Worm (Caenorhabditis elegans) whole organism, L1 larva: Measurements from ENCODE around the gene twk-16.

Experiments
- C16A3.4 ChIP-seq: fragments of 150-350 bp; optimal IDR thresholded peaks from 2 replicates; lab custom pipeline; 2014; ENCODE audit warnings: missing biosample characterization, missing genetic modification characterization
- C34B4.2 ChIP-seq: sonication (generic microtip); optimal IDR thresholded peaks from 2 replicates; lab custom pipeline; 2017; ENCODE audit warnings: mild to moderate bottlenecking, missing genetic modification characterization, missing compliant biosample characterization
- Y116A8C.19 ChIP-seq: sonication (generic microtip); optimal IDR thresholded peaks from 2 replicates; lab custom pipeline; 2016; ENCODE audit warnings: missing compliant biosample characterization, missing genetic modification characterization, borderline replicate concordance
- aha-1 ChIP-seq: fragments of 150-350 bp; optimal IDR thresholded peaks from 2 replicates; lab custom pipeline; 2014; ENCODE audit warnings: missing biosample characterization, missing genetic modification characterization
- alr-1 ChIP-seq: fragments of 200-800 bp; sonication (Bioruptor generic); optimal IDR thresholded peaks from 2 replicates; lab custom pipeline; 2018; ENCODE audit warnings: borderline replicate concordance, mild to moderate bottlenecking, missing genetic modification characterization, missing compliant biosample characterization
- aly-2 ChIP-seq: fragments of 150-350 bp; optimal IDR thresholded peaks from 2 replicates; lab custom pipeline; 2014; ENCODE audit warnings: missing biosample characterization, missing genetic modification characterization
- ama-1 ChIP-seq: fragments of 150-350 bp; optimal IDR thresholded peaks from 2 replicates; lab custom pipeline; 2014
- blmp-1 ChIP-seq: fragments of 150-350 bp; optimal IDR thresholded peaks from 2 replicates; lab custom pipeline; 2014; ENCODE audit warnings: missing biosample characterization, missing genetic modification characterization
- ceh-90 ChIP-seq: sonication (generic microtip); optimal IDR thresholded peaks from 2 replicates; lab custom pipeline; 2016; ENCODE audit warnings: missing genetic modification characterization, missing compliant biosample characterization
- dpl-1 ChIP-seq, 3 experiments: fragments of 150-350 bp in 2 of 3; sonication (generic microtip) in 1 of 3; optimal IDR thresholded peaks; 2 replicates each; lab custom pipeline; 2014 to 2017; ENCODE audit warnings: missing biosample characterization in 3 of 3, missing genetic modification characterization in 3 of 3, missing genetic modification reagents in 3 of 3
- dsc-1 ChIP-seq: sonication (generic microtip); optimal IDR thresholded peaks from 2 replicates; lab custom pipeline; 2016; ENCODE audit warnings: mild to moderate bottlenecking, missing genetic modification characterization, missing compliant biosample characterization
- efl-1 ChIP-seq, 4 experiments: fragments of 150-350 bp; optimal IDR thresholded peaks in 3 of 4; peaks in 1 of 4; 1 replicate in 1 of 4; 2 replicates in 3 of 4; lab custom pipeline; 2014; ENCODE audit warnings: missing biosample characterization in 2 of 4, missing genetic modification characterization in 2 of 4, missing genetic modification reagents in 2 of 4
- efl-3 ChIP-seq: fragments of 200-800 bp; sonication (Bioruptor generic); optimal IDR thresholded peaks from 2 replicates; lab custom pipeline; 2018; ENCODE audit warnings: mild to moderate bottlenecking, missing genetic modification characterization, missing compliant biosample characterization
- elt-2 ChIP-seq: sonication (generic microtip); optimal IDR thresholded peaks from 2 replicates; lab custom pipeline; 2016; ENCODE audit warnings: missing genetic modification characterization, mild to moderate bottlenecking, inconsistent platforms, missing compliant biosample characterization, missing genetic modification reagents
- elt-3 ChIP-seq, 6 experiments: fragments of 150-350 bp in 1 of 6; sonication (generic microtip); optimal IDR thresholded peaks; 2 replicates each; lab custom pipeline; 2017 to 2018; ENCODE audit warnings: missing biosample characterization in 6 of 6, missing genetic modification characterization in 6 of 6, inconsistent platforms in 1 of 6
- fkh-4 ChIP-seq: sonication (generic microtip); optimal IDR thresholded peaks from 2 replicates; lab custom pipeline; 2016; ENCODE audit warnings: missing compliant biosample characterization, missing genetic modification characterization, borderline replicate concordance
- fos-1 ChIP-seq: fragments of 150-350 bp; optimal IDR thresholded peaks from 2 replicates; lab custom pipeline; 2014; ENCODE audit warnings: missing biosample characterization, missing genetic modification characterization
- grh-1 ChIP-seq: fragments of 200-800 bp; sonication (Bioruptor generic); IDR thresholded peaks from 2 replicates; pipeline ENCODE4 v1.3.6; 2022; ENCODE audit warnings: missing genetic modification reagents, missing genetic modification characterization, missing compliant biosample characterization
- irx-1 ChIP-seq: sonication (generic microtip); optimal IDR thresholded peaks from 2 replicates; lab custom pipeline; 2016; ENCODE audit warnings: missing genetic modification characterization, missing compliant biosample characterization
- isw-1 ChIP-seq: fragments of 200-800 bp; sonication (Bioruptor generic); IDR thresholded peaks from 2 replicates; pipeline ENCODE4 v1.3.6; 2022; ENCODE audit warnings: missing genetic modification characterization, missing compliant biosample characterization
- lin-13 ChIP-seq: fragments of 150-350 bp; optimal IDR thresholded peaks from 2 replicates; lab custom pipeline; 2014; ENCODE audit warnings: missing biosample characterization, missing genetic modification reagents, missing genetic modification characterization
- lin-14 ChIP-seq: fragments of 200-800 bp; sonication (Bioruptor generic); optimal IDR thresholded peaks from 2 replicates; lab custom pipeline; 2018; ENCODE audit warnings: mild to moderate bottlenecking, missing genetic modification characterization, moderate library complexity, missing compliant biosample characterization
- lin-15B ChIP-seq: fragments of 150-350 bp; sonication (generic microtip); optimal IDR thresholded peaks from 3 replicates; lab custom pipeline; 2014; ENCODE audit warnings: missing biosample characterization, missing genetic modification characterization
- lin-35 ChIP-seq, 2 experiments: fragments of 150-350 bp; optimal IDR thresholded peaks; 2 replicates each; lab custom pipeline; 2014; ENCODE audit warnings: missing biosample characterization in 2 of 2, missing genetic modification characterization in 2 of 2, missing genetic modification reagents in 2 of 2
- lin-39 ChIP-seq: fragments of 150-350 bp; optimal IDR thresholded peaks from 2 replicates; lab custom pipeline; 2014; ENCODE audit warnings: missing biosample characterization, missing genetic modification reagents, missing genetic modification characterization
- lir-3 ChIP-seq: sonication (generic microtip); optimal IDR thresholded peaks from 2 replicates; lab custom pipeline; 2016; ENCODE audit warnings: mild to moderate bottlenecking, missing genetic modification characterization, moderate library complexity, missing compliant biosample characterization; ENCODE audit not compliant: poor library complexity
- lsy-2 ChIP-seq, 2 experiments: fragments of 150-350 bp; optimal IDR thresholded peaks; 2 replicates each; lab custom pipeline; 2014; ENCODE audit warnings: missing biosample characterization in 2 of 2, missing genetic modification characterization in 2 of 2
- mab-9 ChIP-seq: fragments of 200-800 bp; sonication (Bioruptor generic); IDR thresholded peaks from 2 replicates; pipeline ENCODE4 v1.3.6; 2022; ENCODE audit warnings: missing genetic modification reagents, missing genetic modification characterization, missing compliant biosample characterization
- mep-1 ChIP-seq: fragments of 150-350 bp; optimal IDR thresholded peaks from 2 replicates; lab custom pipeline; 2014; ENCODE audit warnings: missing biosample characterization, missing genetic modification characterization
- nhr-11 ChIP-seq: fragments of 150-350 bp; optimal IDR thresholded peaks from 2 replicates; lab custom pipeline; 2014; ENCODE audit warnings: missing biosample characterization, missing genetic modification characterization
- nhr-19 ChIP-seq: fragments of 200-800 bp; sonication (Bioruptor generic); conservative IDR thresholded peaks from 2 replicates; pipeline ENCODE4 v1.3.6; 2022; ENCODE audit warnings: missing genetic modification characterization, missing compliant biosample characterization
- nhr-20 ChIP-seq: sonication (generic microtip); optimal IDR thresholded peaks from 2 replicates; lab custom pipeline; 2016; ENCODE audit warnings: mild to moderate bottlenecking, missing genetic modification characterization, missing compliant biosample characterization
- nhr-28 ChIP-seq: fragments of 150-350 bp; optimal IDR thresholded peaks from 2 replicates; lab custom pipeline; 2014; ENCODE audit warnings: missing biosample characterization, missing genetic modification characterization
- nhr-47 ChIP-seq: sonication (generic microtip); optimal IDR thresholded peaks from 2 replicates; lab custom pipeline; 2016; ENCODE audit warnings: mild to moderate bottlenecking, missing genetic modification characterization, moderate library complexity, missing compliant biosample characterization
- nhr-71 ChIP-seq: sonication (generic microtip); optimal IDR thresholded peaks from 2 replicates; lab custom pipeline; 2016; ENCODE audit warnings: mild to moderate bottlenecking, missing genetic modification characterization, moderate library complexity, missing compliant biosample characterization
- nhr-77 ChIP-seq: fragments of 150-350 bp; optimal IDR thresholded peaks from 2 replicates; lab custom pipeline; 2014; ENCODE audit warnings: missing biosample characterization, missing genetic modification characterization
- nhr-90 ChIP-seq: sonication (generic microtip); optimal IDR thresholded peaks from 2 replicates; lab custom pipeline; 2016; ENCODE audit warnings: mild to moderate bottlenecking, missing genetic modification characterization, missing compliant biosample characterization; ENCODE audit not compliant: poor library complexity
- pax-3 ChIP-seq: fragments of 200-800 bp; sonication (Bioruptor generic); optimal IDR thresholded peaks from 2 replicates; lab custom pipeline; 2018; ENCODE audit warnings: mild to moderate bottlenecking, missing genetic modification characterization, moderate library complexity, missing compliant biosample characterization
- pqm-1 ChIP-seq: sonication (generic microtip); optimal IDR thresholded peaks from 3 replicates; lab custom pipeline; 2017; ENCODE audit warnings: missing biosample characterization, missing genetic modification characterization
- rnt-1 ChIP-seq: sonication (generic microtip); optimal IDR thresholded peaks from 2 replicates; lab custom pipeline; 2016; ENCODE audit warnings: mild to moderate bottlenecking, missing genetic modification characterization, moderate library complexity, missing compliant biosample characterization
- skn-1 ChIP-seq: fragments of 150-350 bp; optimal IDR thresholded peaks from 2 replicates; lab custom pipeline; 2014; ENCODE audit warnings: missing biosample characterization, missing genetic modification characterization
- snu-23 ChIP-seq: sonication (generic microtip); optimal IDR thresholded peaks from 2 replicates; lab custom pipeline; 2016; ENCODE audit warnings: missing genetic modification characterization, missing compliant biosample characterization
- swsn-7 ChIP-seq: sonication (generic microtip); optimal IDR thresholded peaks from 2 replicates; lab custom pipeline; 2016; ENCODE audit warnings: missing genetic modification characterization, missing compliant biosample characterization
- tbx-2 ChIP-seq: sonication (generic microtip); optimal IDR thresholded peaks from 2 replicates; lab custom pipeline; 2016; ENCODE audit warnings: missing genetic modification characterization, missing compliant biosample characterization
- tlp-1 ChIP-seq: fragments of 150-350 bp; optimal IDR thresholded peaks from 2 replicates; lab custom pipeline; 2014; ENCODE audit warnings: missing biosample characterization, missing genetic modification characterization
- unc-62 ChIP-seq: fragments of 150-350 bp; optimal IDR thresholded peaks from 2 replicates; lab custom pipeline; 2014; ENCODE audit warnings: missing biosample characterization, missing genetic modification reagents, missing genetic modification characterization
- vab-15 ChIP-seq: sonication (generic microtip); optimal IDR thresholded peaks from 2 replicates; lab custom pipeline; 2017; ENCODE audit warnings: missing genotype, mild to moderate bottlenecking, missing genetic modification characterization, missing compliant biosample characterization
- zag-1 ChIP-seq: fragments of 150-350 bp; optimal IDR thresholded peaks from 2 replicates; lab custom pipeline; 2014; ENCODE audit warnings: missing biosample characterization, missing genetic modification characterization
- ztf-11 ChIP-seq, 2 experiments: sonication (generic microtip); optimal IDR thresholded peaks; 2 replicates each; lab custom pipeline; 2016 to 2017; ENCODE audit warnings: missing genetic modification characterization in 2 of 2, missing biosample characterization in 1 of 2, missing compliant biosample characterization in 1 of 2
- ztf-4 ChIP-seq: fragments of 150-350 bp; optimal IDR thresholded peaks from 2 replicates; lab custom pipeline; 2014; ENCODE audit warnings: missing biosample characterization, missing genetic modification characterization

Gene twk-16

ce11 chrX:3111066-3111465 lies 30.1 kb downstream of the twk-16 start (continued):
- TF ChIP-seq skn-1 (tag; lab: Kevin White, UChicago): no peak
- TF ChIP-seq alr-1 (tag; lab: Kevin White, UChicago): no peak
- peak in 1 of 2 experiments; percentile 42 for TF ChIP-seq lin-35 (GFP tag; optimal IDR thresholded peaks at IDR 0.05; lab: Kevin White, UChicago)
- peak; percentile 35; the same call in 1 of the 2 replicates for TF ChIP-seq mab-9 (GFP tag; lab: Robert Waterston, UW)
- peak; percentile 13; the same call in 1 of the 2 replicates for TF ChIP-seq isw-1
- TF ChIP-seq C16A3.4 (tag; lab: Kevin White, UChicago): no peak
- no peak for TF ChIP-seq mep-1
- no peak for TF ChIP-seq C34B4.2
- TF ChIP-seq snu-23: peak; percentile 40
- no peak for TF ChIP-seq aha-1
- no peak for TF ChIP-seq ztf-11 (tag; optimal IDR thresholded peaks at IDR 0.05; lab: Kevin White, UChicago)
- no peak for TF ChIP-seq ceh-90 (tag; lab: Kevin White, UChicago)
- TF ChIP-seq Y116A8C.19 (tag; lab: Kevin White, UChicago): no peak
- TF ChIP-seq swsn-7 (tag; lab: Kevin White, UChicago): no peak
- peak; percentile 11 for TF ChIP-seq nhr-20 (tag; lab: Kevin White, UChicago)
- TF ChIP-seq blmp-1 (tag; lab: Kevin White, UChicago): no peak
- no peak for TF ChIP-seq lir-3 (tag; lab: Kevin White, UChicago)
- TF ChIP-seq lin-39 (tag; lab: Kevin White, UChicago): no peak
- TF ChIP-seq grh-1 (GFP tag; lab: Robert Waterston, UW): no peak
- TF ChIP-seq dpl-1 (GFP tag; optimal IDR thresholded peaks at IDR 0.05; lab: Kevin White, UChicago): peak in 1 of 3 experiments; percentile 14
- TF ChIP-seq pqm-1 (tag; lab: Kevin White, UChicago): no peak
- no peak for TF ChIP-seq unc-62 (GFP tag; lab: Kevin White, UChicago)
- no peak for TF ChIP-seq nhr-11 (tag; lab: Kevin White, UChicago)
- no peak for TF ChIP-seq fkh-4
- TF ChIP-seq zag-1 (tag; lab: Kevin White, UChicago): no peak
- TF ChIP-seq irx-1 (tag; lab: Kevin White, UChicago): peak; percentile 45
- peak; percentile 48 for TF ChIP-seq nhr-47 (tag; lab: Kevin White, UChicago)
- no peak for TF ChIP-seq efl-3 (GFP tag; lab: Kevin White, UChicago)
- no peak for TF ChIP-seq tlp-1 (tag; lab: Kevin White, UChicago)
- no peak for TF ChIP-seq lin-15B (tag; lab: Kevin White, UChicago)
- TF ChIP-seq tbx-2 (tag; lab: Kevin White, UChicago): peak; percentile 66
- peak; percentile 18 for TF ChIP-seq dsc-1 (tag; lab: Kevin White, UChicago)
- TF ChIP-seq vab-15 (tag; lab: Kevin White, UChicago): no peak
- TF ChIP-seq pax-3 (tag; lab: Kevin White, UChicago): no peak

- TF ChIP-seq elt-3 (tag; optimal IDR thresholded peaks at IDR 0.05; lab: Kevin White, UChicago) (peak in 1 of 6 experiments; percentile 29), rnt-1 (tag; lab: Kevin White, UChicago) (peak; percentile 50), nhr-90 (tag; lab: Kevin White, UChicago) (peak; percentile 73), tbx-2 (tag; lab: Kevin White, UChicago) (peak; percentile 32), nhr-19 (GFP tag; lab: Robert Waterston, UW) (peak; percentile 45), C16A3.4 (tag; lab: Kevin White, UChicago) (peak; percentile 24), swsn-7 (tag; lab: Kevin White, UChicago) (peak; percentile 1), nhr-71 (tag; lab: Kevin White, UChicago) (peak; percentile 62), elt-2 (tag; lab: Kevin White, UChicago) (peak; percentile 38), nhr-47 (tag; lab: Kevin White, UChicago) (peak; percentile 68), Y116A8C.19 (tag; lab: Kevin White, UChicago) (no peak), efl-1 (optimal IDR thresholded peaks at IDR 0.05; lab: Kevin White, UChicago) (peak in 1 of 2 experiments; percentile 51), efl-1 (GFP tag; optimal IDR thresholded peaks at IDR 0.05 in 1 of 2; lab: Kevin White, UChicago) (no peak), snu-23 (peak; percentile 64), nhr-28 (tag; lab: Kevin White, UChicago) (no peak), pqm-1 (tag; lab: Kevin White, UChicago) (no peak), ztf-11 (tag; optimal IDR thresholded peaks at IDR 0.05; lab: Kevin White, UChicago) (no peak), lin-13 (GFP tag; lab: Kevin White, UChicago) (peak; percentile 52), lir-3 (tag; lab: Kevin White, UChicago) (peak; percentile 2), ztf-4 (peak; percentile 78), nhr-77 (tag; lab: Kevin White, UChicago) (no peak), unc-62 (GFP tag; lab: Kevin White, UChicago) (no peak), fos-1 (tag; lab: Kevin White, UChicago) (peak; percentile 38), lsy-2 (tag; optimal IDR thresholded peaks at IDR 0.05; lab: Kevin White, UChicago) (peak; percentile 5 to 7), nhr-20 (tag; lab: Kevin White, UChicago) (peak; percentile 10), lin-14 (GFP tag; lab: Kevin White, UChicago) (peak; percentile 53), ama-1 (lab: Kevin White, UChicago) (peak; percentile 90), aly-2 (peak; percentile 80)
Measured at ce11 chrX:3111687-3112086, 30.8 kb downstream of the twk-16 start.
